Worm (Caenorhabditis elegans) whole organism, early embryonic: Measurements from ENCODE around the gene irld-34.

Experiments
- B0310.2 ChIP-seq: sonication (generic microtip); optimal IDR thresholded peaks from 2 replicates; lab custom pipeline; 2016; ENCODE audit warnings: mild to moderate bottlenecking, missing genetic modification characterization, missing compliant biosample characterization
- F13C5.2 ChIP-seq: sonication (generic microtip); optimal IDR thresholded peaks from 2 replicates; lab custom pipeline; 2017; ENCODE audit warnings: mild to moderate bottlenecking, missing genetic modification characterization, inconsistent platforms, missing compliant biosample characterization
- aly-1 ChIP-seq: sonication (generic microtip); optimal IDR thresholded peaks from 2 replicates; lab custom pipeline; 2016; ENCODE audit warnings: missing genetic modification characterization, missing compliant biosample characterization
- ama-1 ChIP-seq: fragments of 150-350 bp; optimal IDR thresholded peaks from 2 replicates; lab custom pipeline; 2014
- ceh-13 ChIP-seq: fragments of 200-800 bp; sonication (Bioruptor generic); optimal IDR thresholded peaks from 2 replicates; lab custom pipeline; 2018; ENCODE audit warnings: mild to moderate bottlenecking, missing genetic modification characterization, missing compliant biosample characterization
- ceh-36 ChIP-seq: sonication (generic microtip); optimal IDR thresholded peaks from 2 replicates; lab custom pipeline; 2016; ENCODE audit warnings: missing genetic modification characterization, inconsistent platforms, missing compliant biosample characterization
- ets-7 ChIP-seq: sonication (generic microtip); optimal IDR thresholded peaks from 2 replicates; lab custom pipeline; 2016; ENCODE audit warnings: missing genotype, missing genetic modification characterization, missing compliant biosample characterization
- flt-1 ChIP-seq: fragments of 200-800 bp; sonication (Bioruptor generic); IDR thresholded peaks from 2 replicates; pipeline ENCODE4 v1.3.6; 2022; ENCODE audit warnings: missing genetic modification characterization, missing compliant biosample characterization
- hmbx-1 ChIP-seq: sonication (generic microtip); optimal IDR thresholded peaks from 2 replicates; lab custom pipeline; 2016; ENCODE audit warnings: mild to moderate bottlenecking, missing genetic modification characterization, missing compliant biosample characterization
- hmg-4 ChIP-seq: fragments of 200-800 bp; sonication (Bioruptor generic); optimal IDR thresholded peaks from 2 replicates; lab custom pipeline; 2018; ENCODE audit warnings: mild to moderate bottlenecking, missing genetic modification characterization, missing compliant biosample characterization
- hnd-1 ChIP-seq: sonication (generic microtip); optimal IDR thresholded peaks from 2 replicates; lab custom pipeline; 2016; ENCODE audit warnings: missing genetic modification characterization, missing compliant biosample characterization
- pes-1 ChIP-seq: fragments of 200-800 bp; sonication (Bioruptor generic); IDR thresholded peaks from 2 replicates; pipeline ENCODE4 v1.3.6; 2022; ENCODE audit warnings: missing genetic modification reagents, missing genetic modification characterization, missing compliant biosample characterization
- scrt-1 ChIP-seq: fragments of 200-800 bp; sonication (Bioruptor generic); IDR thresholded peaks from 2 replicates; pipeline ENCODE4 v1.3.6; 2022; ENCODE audit warnings: missing genetic modification characterization, missing compliant biosample characterization
- sea-1 ChIP-seq: fragments of 200-800 bp; sonication (Bioruptor generic); conservative IDR thresholded peaks from 2 replicates; pipeline ENCODE4 v1.3.6; 2022; ENCODE audit warnings: missing genetic modification characterization, missing compliant biosample characterization
- tbx-11 ChIP-seq: fragments of 200-800 bp; sonication (Bioruptor generic); IDR thresholded peaks from 2 replicates; pipeline ENCODE4 v1.3.6; 2022; ENCODE audit warnings: missing genetic modification characterization, missing compliant biosample characterization
- tbx-37 ChIP-seq: fragments of 200-800 bp; sonication (Bioruptor generic); conservative IDR thresholded peaks from 2 replicates; pipeline ENCODE4 v1.3.6; 2022; ENCODE audit warnings: missing genetic modification reagents, missing genetic modification characterization, missing compliant biosample characterization
- tra-4 ChIP-seq: sonication (generic microtip); optimal IDR thresholded peaks from 2 replicates; lab custom pipeline; 2017; ENCODE audit warnings: missing genetic modification characterization, missing compliant biosample characterization

irld-34 gene

ce11 chrIII:9154766-9155165 lies at the start of gene irld-34:
Gene irld-34, plus strand, starts transcription at chrIII:9155066.
- TF ChIP-seq ceh-13 (no peak), ceh-36 (no peak), tbx-37 (GFP tag; lab: Robert Waterston, UW) (no peak), scrt-1 (GFP tag; lab: Robert Waterston, UW) (no peak), flt-1 (GFP tag; lab: Robert Waterston, UW) (no peak), ets-7 (tag; lab: Kevin White, UChicago) (no peak), sea-1 (no peak)

- TF ChIP-seq sea-1 = no peak
- no peak for TF ChIP-seq ama-1 (lab: Kevin White, UChicago)
- no peak for TF ChIP-seq hmbx-1 (tag; lab: Kevin White, UChicago)
- no peak for TF ChIP-seq ceh-13
- TF ChIP-seq scrt-1 (GFP tag; lab: Robert Waterston, UW) = no peak
- no peak for TF ChIP-seq F13C5.2 (tag; lab: Kevin White, UChicago)
- no peak for TF ChIP-seq pes-1 (GFP tag; lab: Robert Waterston, UW)
- no peak for TF ChIP-seq ceh-36
- TF ChIP-seq hmg-4 (GFP tag; lab: Kevin White, UChicago) = no peak
- TF ChIP-seq tbx-11 (GFP tag; lab: Robert Waterston, UW) = no peak
- no peak for TF ChIP-seq tbx-37 (GFP tag; lab: Robert Waterston, UW)
- no peak for TF ChIP-seq flt-1 (GFP tag; lab: Robert Waterston, UW)
- no peak for TF ChIP-seq tra-4
- no peak for TF ChIP-seq ets-7 (tag; lab: Kevin White, UChicago)
- no peak for TF ChIP-seq B0310.2 (tag; lab: Kevin White, UChicago)
- TF ChIP-seq hnd-1 (tag; lab: Kevin White, UChicago) = no peak
- TF ChIP-seq aly-1 (tag; lab: Kevin White, UChicago) = no peak
These were observed 49.2 kb upstream of the irld-34 start for ce11 chrIII:9105653-9106052.

- TF ChIP-seq tra-4 (no peak), F13C5.2 (tag; lab: Kevin White, UChicago) (no peak), aly-1 (tag; lab: Kevin White, UChicago) (no peak), sea-1 (no peak)
These were observed 45.7 kb upstream of the irld-34 start, which contains the start of gene cya-1 for ce11 chrIII:9109172-9109571. Gene cya-1, minus strand, starts transcription at chrIII:9109272.

ce11 chrIII:9109726-9110125 lies 45.1 kb upstream of the irld-34 start:
- TF ChIP-seq aly-1 (tag; lab: Kevin White, UChicago) = no peak
- peak; percentile 16 for TF ChIP-seq ceh-36

ce11 chrIII:9110270-9110669 lies 44.6 kb upstream of the irld-34 start:
- no peak for TF ChIP-seq hmg-4 (GFP tag; lab: Kevin White, UChicago)
- no peak for TF ChIP-seq tbx-37 (GFP tag; lab: Robert Waterston, UW)
- TF ChIP-seq hnd-1 (tag; lab: Kevin White, UChicago) = no peak
- TF ChIP-seq scrt-1 (GFP tag; lab: Robert Waterston, UW) = no peak
- no peak for TF ChIP-seq pes-1 (GFP tag; lab: Robert Waterston, UW)
- TF ChIP-seq sea-1 = no peak
- TF ChIP-seq B0310.2 (tag; lab: Kevin White, UChicago) = no peak
- TF ChIP-seq tra-4 = no peak
- TF ChIP-seq ama-1 (lab: Kevin White, UChicago) = no peak
- no peak for TF ChIP-seq tbx-11 (GFP tag; lab: Robert Waterston, UW)
- no peak for TF ChIP-seq flt-1 (GFP tag; lab: Robert Waterston, UW)
- TF ChIP-seq aly-1 (tag; lab: Kevin White, UChicago) = no peak
- TF ChIP-seq ceh-36 = no peak

ce11 chrIII:9110914-9111313 lies 44.0 kb upstream of the irld-34 start:
- TF ChIP-seq scrt-1 (GFP tag; lab: Robert Waterston, UW) (peak; percentile 69; the same call in 1 of the 2 replicates), flt-1 (GFP tag; lab: Robert Waterston, UW) (peak; percentile 53), pes-1 (GFP tag; lab: Robert Waterston, UW) (peak; percentile 77), tbx-37 (GFP tag; lab: Robert Waterston, UW) (0 out of 2 replicates have a peak, but pooled peaks have one; percentile 35)

ce11 chrIII:9112479-9112878 lies 42.4 kb upstream of the irld-34 start:
- TF ChIP-seq ceh-13 (no peak), pes-1 (GFP tag; lab: Robert Waterston, UW) (no peak), aly-1 (tag; lab: Kevin White, UChicago) (peak; percentile 19), hnd-1 (tag; lab: Kevin White, UChicago) (no peak), ceh-36 (no peak), hmg-4 (GFP tag; lab: Kevin White, UChicago) (peak; percentile 80), scrt-1 (GFP tag; lab: Robert Waterston, UW) (no peak), F13C5.2 (tag; lab: Kevin White, UChicago) (peak; percentile 67), hmbx-1 (tag; lab: Kevin White, UChicago) (no peak)

- TF ChIP-seq ama-1 (lab: Kevin White, UChicago) (no peak), ceh-13 (no peak), flt-1 (GFP tag; lab: Robert Waterston, UW) (no peak), sea-1 (no peak), ceh-36 (no peak), tbx-11 (GFP tag; lab: Robert Waterston, UW) (no peak)
These were observed 40.8 kb upstream of the irld-34 start for ce11 chrIII:9114076-9114475.

ce11 chrIII:9114649-9115048 lies 40.2 kb upstream of the irld-34 start, which contains the start of gene ZK512.1:
Gene ZK512.1, plus strand, starts transcription at chrIII:9114949.
- TF ChIP-seq hmg-4 (GFP tag; lab: Kevin White, UChicago) (peak; percentile 23), ets-7 (tag; lab: Kevin White, UChicago) (no peak), ama-1 (lab: Kevin White, UChicago) (no peak)
